Worm (Caenorhabditis elegans) whole organism, L2 larva: ENCODE data around the gene F44B9.9.

ENCODE experiments used
- C34F6.9 ChIP-seq: fragments of 150-350 bp; optimal IDR thresholded peaks from 2 replicates; lab custom pipeline; 2014; ENCODE audit warnings: missing biosample characterization, missing genetic modification characterization
- F13H6.1 ChIP-seq: sonication (generic microtip); optimal IDR thresholded peaks from 2 replicates; lab custom pipeline; 2016; ENCODE audit warnings: missing genetic modification characterization, missing compliant biosample characterization
- R02D3.7 ChIP-seq: fragments of 150-350 bp; optimal IDR thresholded peaks from 2 replicates; lab custom pipeline; 2014; ENCODE audit warnings: missing biosample characterization, missing genetic modification characterization
- Y55F3AM.14 ChIP-seq: fragments of 200-800 bp; sonication (Bioruptor generic); optimal IDR thresholded peaks from 2 replicates; lab custom pipeline; 2018; ENCODE audit warnings: mild to moderate bottlenecking, missing genetic modification characterization, missing compliant biosample characterization
- ZK546.5 ChIP-seq: sonication (generic microtip); optimal IDR thresholded peaks from 2 replicates; lab custom pipeline; 2017; ENCODE audit warnings: missing biosample characterization, missing genetic modification characterization
- alr-1 ChIP-seq: fragments of 150-350 bp; optimal IDR thresholded peaks from 2 replicates; lab custom pipeline; 2014; ENCODE audit warnings: missing biosample characterization, missing genetic modification characterization
- ama-1 ChIP-seq: fragments of 150-350 bp; optimal IDR thresholded peaks from 2 replicates; lab custom pipeline; 2018; ENCODE audit warnings: inconsistent platforms
- blmp-1 ChIP-seq: sonication (generic microtip); optimal IDR thresholded peaks from 2 replicates; lab custom pipeline; 2017; ENCODE audit warnings: missing genetic modification characterization, mild to moderate bottlenecking, missing compliant biosample characterization, antibody characterized with exemption, moderate library complexity; ENCODE audit not compliant: insufficient read depth
- ceh-16 ChIP-seq: fragments of 150-350 bp; optimal IDR thresholded peaks from 2 replicates; lab custom pipeline; 2014; ENCODE audit warnings: missing biosample characterization, missing genetic modification characterization
- ceh-82 ChIP-seq: fragments of 150-350 bp; optimal IDR thresholded peaks from 2 replicates; lab custom pipeline; 2014; ENCODE audit warnings: missing biosample characterization, missing genetic modification characterization
- crh-2 ChIP-seq: sonication (generic microtip); optimal IDR thresholded peaks from 2 replicates; lab custom pipeline; 2017; ENCODE audit warnings: missing biosample characterization, missing genetic modification characterization
- egl-27 ChIP-seq: sonication (generic microtip); optimal IDR thresholded peaks from 3 replicates; lab custom pipeline; 2017; ENCODE audit warnings: missing biosample characterization, missing genetic modification reagents, missing genetic modification characterization
- elt-1 ChIP-seq: fragments of 150-350 bp; optimal IDR thresholded peaks from 2 replicates; lab custom pipeline; 2014; ENCODE audit warnings: missing biosample characterization, missing genetic modification characterization
- elt-3 ChIP-seq: sonication (generic microtip); optimal IDR thresholded peaks from 2 replicates; lab custom pipeline; 2017; ENCODE audit warnings: missing biosample characterization, missing genetic modification characterization
- fos-1 ChIP-seq: fragments of 150-350 bp; optimal IDR thresholded peaks from 2 replicates; lab custom pipeline; 2014; ENCODE audit warnings: missing biosample characterization, missing genetic modification characterization
- gmeb-1 ChIP-seq: fragments of 150-350 bp; optimal IDR thresholded peaks from 2 replicates; lab custom pipeline; 2014; ENCODE audit warnings: missing biosample characterization, missing genetic modification characterization
- lin-11 ChIP-seq: fragments of 150-350 bp; sonication (generic microtip); optimal IDR thresholded peaks from 2 replicates; lab custom pipeline; 2014; ENCODE audit warnings: missing biosample characterization, missing genetic modification characterization, inconsistent platforms, mixed read lengths
- lin-13 ChIP-seq: fragments of 150-350 bp; optimal IDR thresholded peaks from 2 replicates; lab custom pipeline; 2014; ENCODE audit warnings: missing biosample characterization, missing genetic modification reagents, missing genetic modification characterization
- lsy-2 ChIP-seq, 2 experiments: fragments of 150-350 bp in 1 of 2; sonication (generic microtip) in 1 of 2; optimal IDR thresholded peaks; 2 replicates each; lab custom pipeline; 2014 to 2017; ENCODE audit warnings: missing biosample characterization in 2 of 2, missing genetic modification characterization in 2 of 2
- mab-5 ChIP-seq: fragments of 150-350 bp; optimal IDR thresholded peaks from 2 replicates; lab custom pipeline; 2014; ENCODE audit warnings: missing biosample characterization, missing genetic modification characterization
- mbf-1 ChIP-seq: sonication (generic microtip); optimal IDR thresholded peaks from 2 replicates; lab custom pipeline; 2017; ENCODE audit warnings: missing biosample characterization, missing genetic modification characterization
- nhr-10 ChIP-seq: sonication (generic microtip); optimal IDR thresholded peaks from 2 replicates; lab custom pipeline; 2017; ENCODE audit warnings: missing biosample characterization, missing genetic modification characterization
- nhr-11 ChIP-seq: fragments of 150-350 bp; optimal IDR thresholded peaks from 2 replicates; lab custom pipeline; 2014; ENCODE audit warnings: missing biosample characterization, missing genetic modification characterization
- nhr-12 ChIP-seq: fragments of 150-350 bp; optimal IDR thresholded peaks from 2 replicates; lab custom pipeline; 2014; ENCODE audit warnings: missing biosample characterization, missing genetic modification characterization
- nhr-129 ChIP-seq: fragments of 150-350 bp; optimal IDR thresholded peaks from 2 replicates; lab custom pipeline; 2014; ENCODE audit warnings: missing biosample characterization, missing genetic modification characterization
- nhr-21 ChIP-seq: fragments of 150-350 bp; optimal IDR thresholded peaks from 2 replicates; lab custom pipeline; 2014; ENCODE audit warnings: missing biosample characterization, missing genetic modification characterization
- nhr-23 ChIP-seq: fragments of 150-350 bp; optimal IDR thresholded peaks from 2 replicates; lab custom pipeline; 2014; ENCODE audit warnings: missing biosample characterization, missing genetic modification reagents, missing genetic modification characterization
- nhr-237 ChIP-seq: fragments of 150-350 bp; optimal IDR thresholded peaks from 2 replicates; lab custom pipeline; 2014; ENCODE audit warnings: missing biosample characterization, missing genetic modification characterization
- nhr-25 ChIP-seq: fragments of 150-350 bp; sonication (generic microtip); optimal IDR thresholded peaks from 3 replicates; lab custom pipeline; 2014; ENCODE audit warnings: missing biosample characterization, missing genetic modification characterization
- nhr-6 ChIP-seq: fragments of 150-350 bp; optimal IDR thresholded peaks from 2 replicates; lab custom pipeline; 2014; ENCODE audit warnings: missing biosample characterization, missing genetic modification characterization
- peb-1 ChIP-seq: fragments of 150-350 bp; optimal IDR thresholded peaks from 2 replicates; lab custom pipeline; 2014; ENCODE audit warnings: missing biosample characterization, missing genetic modification characterization
- sem-4 ChIP-seq: fragments of 150-350 bp; optimal IDR thresholded peaks from 2 replicates; lab custom pipeline; 2014; ENCODE audit warnings: missing biosample characterization, missing genetic modification reagents, missing genetic modification characterization
- skn-1 ChIP-seq: sonication (generic microtip); optimal IDR thresholded peaks from 2 replicates; lab custom pipeline; 2017; ENCODE audit warnings: missing biosample characterization, missing genetic modification characterization
- sma-3 ChIP-seq: sonication (generic microtip); optimal IDR thresholded peaks from 2 replicates; lab custom pipeline; 2016; ENCODE audit warnings: missing genetic modification reagents, missing genetic modification characterization, missing compliant biosample characterization
- sma-9 ChIP-seq, 2 experiments: fragments of 150-350 bp in 1 of 2; sonication (generic microtip) in 1 of 2; optimal IDR thresholded peaks; 2 replicates each; lab custom pipeline; 2014 to 2016; ENCODE audit warnings: missing genetic modification characterization in 2 of 2, mild to moderate bottlenecking in 1 of 2, missing biosample characterization in 1 of 2, missing compliant biosample characterization in 1 of 2, missing genetic modification reagents in 1 of 2, moderate library complexity in 1 of 2
- snpc-4 ChIP-seq: fragments of 150-350 bp; optimal IDR thresholded peaks from 2 replicates; lab custom pipeline; 2014; ENCODE audit warnings: missing biosample characterization, missing genetic modification characterization
- unc-39 ChIP-seq: fragments of 150-350 bp; optimal IDR thresholded peaks from 2 replicates; lab custom pipeline; 2014; ENCODE audit warnings: missing biosample characterization, missing genetic modification characterization
- unc-55 ChIP-seq: fragments of 150-350 bp; sonication (generic microtip); optimal IDR thresholded peaks from 3 replicates; lab custom pipeline; 2014; ENCODE audit warnings: missing biosample characterization, missing genetic modification reagents, missing genetic modification characterization
- unc-62 ChIP-seq: fragments of 150-350 bp; optimal IDR thresholded peaks from 2 replicates; lab custom pipeline; 2014; ENCODE audit warnings: missing biosample characterization, missing genetic modification reagents, missing genetic modification characterization
- zag-1 ChIP-seq: fragments of 150-350 bp; optimal IDR thresholded peaks from 2 replicates; lab custom pipeline; 2014; ENCODE audit warnings: missing biosample characterization, missing genetic modification characterization
- ztf-1 ChIP-seq: fragments of 200-800 bp; sonication (Bioruptor generic); conservative IDR thresholded peaks from 2 replicates; pipeline ENCODE4 v1.3.6; 2022; ENCODE audit warnings: missing genetic modification characterization, missing compliant biosample characterization
- ztf-11 ChIP-seq: sonication (generic microtip); optimal IDR thresholded peaks from 2 replicates; lab custom pipeline; 2017; ENCODE audit warnings: missing biosample characterization, missing genetic modification characterization

The F44B9.9 gene

ce11 chrIII:8029487-8029886, 1.4 kb downstream of the F44B9.9 start, which contains the start of gene F44B9.8 (continued):
- peak; percentile 72 for TF ChIP-seq unc-55 (GFP tag; lab: Kevin White, UChicago)
- no peak for TF ChIP-seq snpc-4
- no peak for TF ChIP-seq nhr-23

ce11 chrIII:8027942-8028341, 2.9 kb downstream of the F44B9.9 start, which contains the start of gene mdt-30:
Gene mdt-30 (minus strand): TSS chrIII:8028042.
- TF ChIP-seq mbf-1 (tag; lab: Kevin White, UChicago) (no peak), nhr-129 (tag; lab: Kevin White, UChicago) (no peak), C34F6.9 (tag; lab: Kevin White, UChicago) (no peak), ZK546.5 (no peak), nhr-11 (tag; lab: Kevin White, UChicago) (no peak), unc-39 (tag; lab: Kevin White, UChicago) (no peak), elt-1 (tag; lab: Kevin White, UChicago) (no peak), fos-1 (no peak), peb-1 (tag; lab: Kevin White, UChicago) (no peak), elt-3 (tag; lab: Kevin White, UChicago) (no peak), Y55F3AM.14 (GFP tag; lab: Kevin White, UChicago) (no peak)

ce11 chrIII:8022077-8022476, 8.8 kb downstream of the F44B9.9 start, which contains the start of gene F44B9.2:
Gene F44B9.2 (plus strand): TSS chrIII:8022463.
- TF ChIP-seq ama-1 = no peak
- TF ChIP-seq F13H6.1 = no peak
- TF ChIP-seq peb-1 (tag; lab: Kevin White, UChicago) = no peak
- TF ChIP-seq egl-27 (tag; lab: Kevin White, UChicago) = no peak
- TF ChIP-seq lin-13 = no peak
- TF ChIP-seq R02D3.7 = no peak
- no peak for TF ChIP-seq nhr-23
- TF ChIP-seq nhr-21 (tag; lab: Kevin White, UChicago) = no peak
- no peak for TF ChIP-seq blmp-1 (tag; lab: Kevin White, UChicago)
- TF ChIP-seq unc-62 (GFP tag; lab: Kevin White, UChicago) = no peak
- no peak for TF ChIP-seq ceh-16 (tag; lab: Kevin White, UChicago)
- TF ChIP-seq alr-1 = no peak
- TF ChIP-seq unc-39 (tag; lab: Kevin White, UChicago) = no peak
- no peak for TF ChIP-seq skn-1 (tag; lab: Kevin White, UChicago)
- TF ChIP-seq nhr-6 (tag; lab: Kevin White, UChicago) = no peak
- TF ChIP-seq ceh-82 (tag; lab: Kevin White, UChicago) = no peak
- no peak for TF ChIP-seq nhr-10 (tag; lab: Kevin White, UChicago)
- TF ChIP-seq crh-2 (tag; lab: Kevin White, UChicago) = no peak
- no peak for TF ChIP-seq ztf-11 (tag; lab: Kevin White, UChicago)

- peak; percentile 73 for TF ChIP-seq sma-3 (GFP tag; lab: Kevin White, UChicago)
- TF ChIP-seq crh-2 (tag; lab: Kevin White, UChicago) = peak; percentile 83
- TF ChIP-seq F13H6.1 = peak; percentile 61
- peak; percentile 95 for TF ChIP-seq C34F6.9 (tag; lab: Kevin White, UChicago)
- peak; percentile 51 for TF ChIP-seq sem-4 (tag; lab: Kevin White, UChicago)
- peak; percentile 77 to 92 for TF ChIP-seq lsy-2 (tag; optimal IDR thresholded peaks at IDR 0.05; lab: Kevin White, UChicago)
- TF ChIP-seq sma-9 (GFP tag; optimal IDR thresholded peaks at IDR 0.05; lab: Kevin White, UChicago) = peak; percentile 71
- no peak for TF ChIP-seq sma-9 (tag; optimal IDR thresholded peaks at IDR 0.05; lab: Kevin White, UChicago)
- TF ChIP-seq nhr-25 (tag; lab: Kevin White, UChicago) = peak; percentile 74
- TF ChIP-seq nhr-237 (tag; lab: Kevin White, UChicago) = peak; percentile 7
- TF ChIP-seq gmeb-1 (tag; lab: Kevin White, UChicago) = peak; percentile 87
- TF ChIP-seq ceh-16 (tag; lab: Kevin White, UChicago) = peak; percentile 58
- no peak for TF ChIP-seq nhr-12 (tag; lab: Kevin White, UChicago)
- TF ChIP-seq unc-55 (GFP tag; lab: Kevin White, UChicago) = peak; percentile 89
- no peak for TF ChIP-seq ZK546.5
- TF ChIP-seq fos-1 = peak; percentile 72
- peak; percentile 82 for TF ChIP-seq nhr-129 (tag; lab: Kevin White, UChicago)
- TF ChIP-seq nhr-21 (tag; lab: Kevin White, UChicago) = peak; percentile 58
- peak; percentile 51 for TF ChIP-seq lin-11 (tag; lab: Kevin White, UChicago)
- TF ChIP-seq skn-1 (tag; lab: Kevin White, UChicago) = peak; percentile 44
- peak; percentile 16 for TF ChIP-seq zag-1 (tag; lab: Kevin White, UChicago)
- no peak for TF ChIP-seq peb-1 (tag; lab: Kevin White, UChicago)
- TF ChIP-seq nhr-10 (tag; lab: Kevin White, UChicago) = no peak
- peak; percentile 63 for TF ChIP-seq mab-5
- TF ChIP-seq ztf-1 (GFP tag; lab: Robert Waterston, UW) = no peak
- peak; percentile 85 for TF ChIP-seq lin-13
Measured at ce11 chrIII:8020823-8021332, 10.0 kb downstream of the F44B9.9 start, which contains the start of gene lin-36. Gene lin-36 (minus strand): TSS chrIII:8020873.
